Fruit fly (Drosophila melanogaster): ENCODE data around the gene CG43074.
A peak's percentile ranks its signal among the peaks of the same experiment; 100 is the strongest.

CG43074 gene

dm6 chr3L:3460402-3461027 lies 23.9 kb downstream of the CG43074 start, which contains the start of gene eIF5B (continued):
- TF ChIP-seq acj6 (GFP tag; optimal IDR thresholded peaks at IDR 0.05) (peak; percentile 86), OdsH (GFP tag; optimal IDR thresholded peaks at IDR 0.05) (peak; percentile 86), dac (GFP tag; optimal IDR thresholded peaks at IDR 0.05) (peak; percentile 58), pdm3 (GFP tag; optimal IDR thresholded peaks at IDR 0.05) (peak; percentile 83), CG1621 (tag; optimal IDR thresholded peaks at IDR 0.05) (peak; percentile 68), Blimp-1 (GFP tag; optimal IDR thresholded peaks at IDR 0.05) (no peak), Ets21C (GFP tag; optimal IDR thresholded peaks at IDR 0.05) (peak; percentile 62), CG6163 (GFP tag; IDR thresholded peaks at IDR 0.05) (peak; percentile 84), CG10669 (GFP tag; optimal IDR thresholded peaks at IDR 0.05) (peak; percentile 60), Lpt (GFP tag; optimal IDR thresholded peaks at IDR 0.05) (peak; percentile 67), Eip75B (GFP tag; optimal IDR thresholded peaks at IDR 0.05) (peak; percentile 67), Sox14 (GFP tag; optimal IDR thresholded peaks at IDR 0.05) (peak; percentile 81), Sox15 (GFP tag; optimal IDR thresholded peaks at IDR 0.05) (peak; percentile 87), CG32006 (GFP tag; optimal IDR thresholded peaks at IDR 0.05) (peak; percentile 89), CG7368 (GFP tag; optimal IDR thresholded peaks at IDR 0.05) (peak; percentile 34), CG11902 (GFP tag; optimal IDR thresholded peaks at IDR 0.05) (peak; percentile 74), Eip93F (GFP tag; optimal IDR thresholded peaks at IDR 0.05) (peak; percentile 6), CG34406 (GFP tag; optimal IDR thresholded peaks at IDR 0.05) (peak; percentile 82), Smox (GFP tag; optimal IDR thresholded peaks at IDR 0.05) (peak; percentile 78), dsx (GFP tag; optimal IDR thresholded peaks at IDR 0.05; ENCODE audit: poor library complexity, severe bottlenecking) (peak; percentile 76), Eip78C (GFP tag) (peak; percentile 90), ss (GFP tag; optimal IDR thresholded peaks at IDR 0.05) (peak; percentile 63 to 79), cyc (GFP tag; optimal IDR thresholded peaks at IDR 0.05) (peak; percentile 71), CG3919 (GFP tag; optimal IDR thresholded peaks at IDR 0.05) (peak; percentile 76), CG8119 (GFP tag; IDR thresholded peaks at IDR 0.05) (peak; percentile 83), fd85E (GFP tag; optimal IDR thresholded peaks at IDR 0.05) (no peak), CG8632 (GFP tag; optimal IDR thresholded peaks at IDR 0.05) (peak; percentile 83), CG3032 (tag; optimal IDR thresholded peaks at IDR 0.05) (peak; percentile 76), Hr38 (GFP tag; optimal IDR thresholded peaks at IDR 0.05) (no peak), svp (GFP tag) (no peak), Sox102F (GFP tag; optimal IDR thresholded peaks at IDR 0.05) (peak; percentile 80), vri (GFP tag; optimal IDR thresholded peaks at IDR 0.05) (no peak), esn (GFP tag; optimal IDR thresholded peaks at IDR 0.05) (peak; percentile 85), Hr39 (GFP tag; optimal IDR thresholded peaks at IDR 0.05) (peak; percentile 83), achi (GFP tag; optimal IDR thresholded peaks at IDR 0.05) (peak; percentile 81), Gug (GFP tag; IDR thresholded peaks at IDR 0.05) (peak; percentile 78), fd59A (GFP tag; optimal IDR thresholded peaks at IDR 0.05) (peak; percentile 74), Hr4 (GFP tag; optimal IDR thresholded peaks at IDR 0.05) (peak; percentile 84)

- TF ChIP-seq CG8119 (GFP tag; IDR thresholded peaks at IDR 0.05) = no peak
- TF ChIP-seq CG6808 (GFP tag; optimal IDR thresholded peaks at IDR 0.05) = peak; percentile 52
- no peak for TF ChIP-seq ss (GFP tag; optimal IDR thresholded peaks at IDR 0.05)
- no peak for TF ChIP-seq spab (GFP tag; optimal IDR thresholded peaks at IDR 0.05)
Measured at dm6 chr3L:3456922-3457321, 27.5 kb downstream of the CG43074 start.
